Worm (Caenorhabditis elegans) whole organism, early embryonic: ENCODE data around the gene ceh-90.
A peak's percentile ranks its signal among the peaks of the same experiment; 100 is the strongest.

ENCODE experiments used
- B0310.2 ChIP-seq: sonication (generic microtip); optimal IDR thresholded peaks from 2 replicates; lab custom pipeline; 2016; ENCODE audit warnings: mild to moderate bottlenecking, missing genetic modification characterization, missing compliant biosample characterization
- F13C5.2 ChIP-seq: sonication (generic microtip); optimal IDR thresholded peaks from 2 replicates; lab custom pipeline; 2017; ENCODE audit warnings: mild to moderate bottlenecking, missing genetic modification characterization, inconsistent platforms, missing compliant biosample characterization
- aly-1 ChIP-seq: sonication (generic microtip); optimal IDR thresholded peaks from 2 replicates; lab custom pipeline; 2016; ENCODE audit warnings: missing genetic modification characterization, missing compliant biosample characterization
- ama-1 ChIP-seq: fragments of 150-350 bp; optimal IDR thresholded peaks from 2 replicates; lab custom pipeline; 2014
- ceh-13 ChIP-seq: fragments of 200-800 bp; sonication (Bioruptor generic); optimal IDR thresholded peaks from 2 replicates; lab custom pipeline; 2018; ENCODE audit warnings: mild to moderate bottlenecking, missing genetic modification characterization, missing compliant biosample characterization
- ceh-36 ChIP-seq: sonication (generic microtip); optimal IDR thresholded peaks from 2 replicates; lab custom pipeline; 2016; ENCODE audit warnings: missing genetic modification characterization, inconsistent platforms, missing compliant biosample characterization
- ets-7 ChIP-seq: sonication (generic microtip); optimal IDR thresholded peaks from 2 replicates; lab custom pipeline; 2016; ENCODE audit warnings: missing genotype, missing genetic modification characterization, missing compliant biosample characterization
- flt-1 ChIP-seq: fragments of 200-800 bp; sonication (Bioruptor generic); IDR thresholded peaks from 2 replicates; pipeline ENCODE4 v1.3.6; 2022; ENCODE audit warnings: missing genetic modification characterization, missing compliant biosample characterization
- hmbx-1 ChIP-seq: sonication (generic microtip); optimal IDR thresholded peaks from 2 replicates; lab custom pipeline; 2016; ENCODE audit warnings: mild to moderate bottlenecking, missing genetic modification characterization, missing compliant biosample characterization
- hmg-4 ChIP-seq: fragments of 200-800 bp; sonication (Bioruptor generic); optimal IDR thresholded peaks from 2 replicates; lab custom pipeline; 2018; ENCODE audit warnings: mild to moderate bottlenecking, missing genetic modification characterization, missing compliant biosample characterization
- hnd-1 ChIP-seq: sonication (generic microtip); optimal IDR thresholded peaks from 2 replicates; lab custom pipeline; 2016; ENCODE audit warnings: missing genetic modification characterization, missing compliant biosample characterization
- pes-1 ChIP-seq: fragments of 200-800 bp; sonication (Bioruptor generic); IDR thresholded peaks from 2 replicates; pipeline ENCODE4 v1.3.6; 2022; ENCODE audit warnings: missing genetic modification reagents, missing genetic modification characterization, missing compliant biosample characterization
- scrt-1 ChIP-seq: fragments of 200-800 bp; sonication (Bioruptor generic); IDR thresholded peaks from 2 replicates; pipeline ENCODE4 v1.3.6; 2022; ENCODE audit warnings: missing genetic modification characterization, missing compliant biosample characterization
- sea-1 ChIP-seq: fragments of 200-800 bp; sonication (Bioruptor generic); conservative IDR thresholded peaks from 2 replicates; pipeline ENCODE4 v1.3.6; 2022; ENCODE audit warnings: missing genetic modification characterization, missing compliant biosample characterization
- tbx-11 ChIP-seq: fragments of 200-800 bp; sonication (Bioruptor generic); IDR thresholded peaks from 2 replicates; pipeline ENCODE4 v1.3.6; 2022; ENCODE audit warnings: missing genetic modification characterization, missing compliant biosample characterization
- tbx-37 ChIP-seq: fragments of 200-800 bp; sonication (Bioruptor generic); conservative IDR thresholded peaks from 2 replicates; pipeline ENCODE4 v1.3.6; 2022; ENCODE audit warnings: missing genetic modification reagents, missing genetic modification characterization, missing compliant biosample characterization
- tra-4 ChIP-seq: sonication (generic microtip); optimal IDR thresholded peaks from 2 replicates; lab custom pipeline; 2017; ENCODE audit warnings: missing genetic modification characterization, missing compliant biosample characterization

The ceh-90 gene

DNA sequence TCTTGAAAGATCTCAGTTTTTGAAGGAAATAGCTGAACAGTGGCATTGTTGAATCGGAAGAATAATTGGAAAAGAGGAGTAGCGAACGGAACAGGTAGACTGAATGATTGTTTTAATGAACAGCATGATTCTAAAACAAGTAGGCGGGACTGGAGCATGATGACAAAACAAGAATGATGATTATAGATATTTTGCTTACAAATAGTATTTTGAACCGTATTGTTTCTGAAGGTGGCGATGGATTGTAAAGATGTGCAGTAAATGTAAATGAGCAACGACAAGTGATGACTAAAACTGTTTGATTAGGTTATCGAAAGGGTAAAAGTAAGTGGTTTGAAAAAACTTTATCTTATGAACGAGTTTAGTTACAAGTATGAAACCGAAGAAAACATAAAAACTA is 22.6 kb downstream of the ceh-90 start, which contains the start of gene F28H6.8:
Gene F28H6.8, minus strand, starts transcription at position 101 of the 400 bp plus-strand sequence.
- TF ChIP-seq flt-1 (GFP tag; lab: Robert Waterston, UW) (no peak), ets-7 (tag; lab: Kevin White, UChicago) (no peak), B0310.2 (tag; lab: Kevin White, UChicago) (no peak), tbx-37 (GFP tag; lab: Robert Waterston, UW) (no peak), hmg-4 (GFP tag; lab: Kevin White, UChicago) (no peak), tra-4 (tag; lab: Kevin White, UChicago) (no peak), scrt-1 (GFP tag; lab: Robert Waterston, UW) (no peak), hnd-1 (tag; lab: Kevin White, UChicago) (no peak), pes-1 (no peak), ceh-36 (no peak)

- TF ChIP-seq tbx-37 (GFP tag; lab: Robert Waterston, UW), result no peak
- no peak for TF ChIP-seq sea-1 (GFP tag; lab: Robert Waterston, UW)
- TF ChIP-seq ceh-36, result no peak
- TF ChIP-seq ets-7 (tag; lab: Kevin White, UChicago), result no peak
- TF ChIP-seq scrt-1 (GFP tag; lab: Robert Waterston, UW), result no peak
- no peak for TF ChIP-seq ama-1 (lab: Kevin White, UChicago)
- TF ChIP-seq hnd-1 (tag; lab: Kevin White, UChicago), result no peak
- no peak for TF ChIP-seq hmbx-1
- TF ChIP-seq tbx-11 (GFP tag; lab: Robert Waterston, UW), result no peak
- no peak for TF ChIP-seq tra-4 (tag; lab: Kevin White, UChicago)
- TF ChIP-seq flt-1 (GFP tag; lab: Robert Waterston, UW), result no peak
- no peak for TF ChIP-seq ceh-13 (GFP tag; lab: Kevin White, UChicago)
- TF ChIP-seq pes-1, result no peak
Observed at ce11 chrX:14132677-14133076, 24.1 kb downstream of the ceh-90 start.

- TF ChIP-seq ceh-13 (GFP tag; lab: Kevin White, UChicago) (no peak), scrt-1 (GFP tag; lab: Robert Waterston, UW) (no peak), aly-1 (tag; lab: Kevin White, UChicago) (no peak), hmbx-1 (no peak), flt-1 (GFP tag; lab: Robert Waterston, UW) (no peak)
Observed at ce11 chrX:14131476-14131875, 25.3 kb downstream of the ceh-90 start.

DNA sequence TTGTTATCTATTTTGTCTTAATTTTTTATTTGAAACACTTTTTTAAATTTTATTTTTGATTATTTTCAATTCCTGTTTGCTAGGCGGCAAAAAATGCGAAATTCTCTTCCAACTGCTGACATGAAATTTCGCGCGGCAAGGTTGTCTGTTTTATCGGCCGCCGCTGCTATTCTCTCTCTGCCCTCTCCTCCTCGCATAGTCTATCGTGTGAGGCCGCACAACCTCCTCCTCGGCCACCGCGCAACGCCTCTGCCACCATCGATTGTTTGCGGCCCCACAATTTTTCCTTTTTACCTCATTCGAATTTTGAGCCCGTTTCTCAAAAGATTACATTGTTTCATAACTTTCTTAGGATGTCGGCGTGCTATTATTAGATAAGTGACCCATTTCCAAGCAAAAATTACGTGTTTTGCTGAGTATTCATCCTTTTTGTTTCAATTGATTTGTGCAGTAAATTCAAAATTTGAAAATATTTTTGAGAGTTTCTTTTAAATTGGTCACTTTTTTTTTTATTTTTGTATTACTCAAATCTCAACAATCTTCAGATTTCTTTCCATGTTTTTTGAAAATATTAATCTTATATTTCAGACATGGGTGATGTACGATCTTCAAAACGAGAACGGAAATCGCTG is 29.4 kb downstream of the ceh-90 start, which contains the start of gene F28H6.4:
Gene F28H6.4, plus strand, starts transcription at position 582 of the 632 bp plus-strand sequence.
- TF ChIP-seq B0310.2 (tag; lab: Kevin White, UChicago) (no peak), ceh-13 (GFP tag; lab: Kevin White, UChicago) (no peak), hmg-4 (GFP tag; lab: Kevin White, UChicago) (peak; percentile 62), flt-1 (GFP tag; lab: Robert Waterston, UW) (no peak), aly-1 (tag; lab: Kevin White, UChicago) (no peak), F13C5.2 (tag; lab: Kevin White, UChicago) (peak; percentile 30)

DNA sequence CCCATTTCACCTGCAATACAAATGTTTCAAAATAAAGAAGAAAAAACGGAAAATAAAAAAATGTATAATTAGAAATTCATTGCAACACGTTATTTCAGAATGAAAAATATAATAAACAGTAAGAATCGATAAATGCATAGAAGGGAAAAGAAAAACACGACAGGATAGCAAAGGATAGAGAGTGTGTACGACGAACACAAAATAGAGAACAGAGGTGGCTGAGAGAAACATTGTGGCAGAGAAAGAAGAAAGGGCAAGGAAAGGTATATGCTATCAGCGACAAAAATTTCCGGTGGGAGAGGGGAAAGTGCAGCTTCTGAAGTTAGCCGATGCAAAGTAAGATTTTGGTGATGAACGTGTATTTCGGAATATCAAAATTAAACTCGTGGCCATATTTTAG is 30.9 kb downstream of the ceh-90 start, which contains the start of gene F28H6.6:
Gene F28H6.6, minus strand, starts transcription at position 10 of the 400 bp plus-strand sequence.
- no peak for TF ChIP-seq ceh-36
- TF ChIP-seq flt-1 (GFP tag; lab: Robert Waterston, UW), result no peak
- TF ChIP-seq B0310.2 (tag; lab: Kevin White, UChicago), result no peak
- no peak for TF ChIP-seq tbx-37 (GFP tag; lab: Robert Waterston, UW)
- TF ChIP-seq ets-7 (tag; lab: Kevin White, UChicago), result no peak
- TF ChIP-seq hmbx-1, result no peak
- TF ChIP-seq scrt-1 (GFP tag; lab: Robert Waterston, UW), result no peak
- TF ChIP-seq sea-1 (GFP tag; lab: Robert Waterston, UW), result no peak
- TF ChIP-seq ama-1 (lab: Kevin White, UChicago), result no peak
- TF ChIP-seq hnd-1 (tag; lab: Kevin White, UChicago), result no peak
- TF ChIP-seq pes-1, result no peak
- no peak for TF ChIP-seq hmg-4 (GFP tag; lab: Kevin White, UChicago)
- no peak for TF ChIP-seq aly-1 (tag; lab: Kevin White, UChicago)
- TF ChIP-seq F13C5.2 (tag; lab: Kevin White, UChicago), result no peak
- TF ChIP-seq ceh-13 (GFP tag; lab: Kevin White, UChicago), result no peak
- no peak for TF ChIP-seq tra-4 (tag; lab: Kevin White, UChicago)
- TF ChIP-seq tbx-11 (GFP tag; lab: Robert Waterston, UW), result no peak

DNA sequence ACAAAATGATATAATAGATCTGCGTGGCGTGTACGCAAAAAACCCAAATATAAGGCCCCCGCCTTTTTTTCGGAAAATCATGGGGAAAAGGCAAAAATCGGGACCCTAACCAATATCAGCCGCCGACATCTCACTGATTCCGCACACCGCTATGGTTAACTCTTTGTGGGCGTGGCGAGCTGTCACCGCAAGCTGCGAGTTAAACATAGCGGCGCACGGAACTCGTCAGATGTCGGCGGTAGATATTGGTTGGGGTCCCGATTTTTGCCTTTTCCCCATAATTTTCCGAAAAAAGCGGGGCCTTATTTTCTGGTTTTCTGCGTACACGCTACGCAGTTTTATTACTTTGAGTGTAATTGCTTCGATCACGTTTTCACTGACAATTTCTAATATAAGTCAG is 38.1 kb downstream of the ceh-90 start:
- TF ChIP-seq ceh-36 (no peak), ceh-13 (GFP tag; lab: Kevin White, UChicago) (no peak), hnd-1 (tag; lab: Kevin White, UChicago) (no peak), pes-1 (no peak), tbx-37 (GFP tag; lab: Robert Waterston, UW) (no peak), tra-4 (tag; lab: Kevin White, UChicago) (no peak), tbx-11 (GFP tag; lab: Robert Waterston, UW) (no peak), ama-1 (lab: Kevin White, UChicago) (no peak), aly-1 (tag; lab: Kevin White, UChicago) (no peak), F13C5.2 (tag; lab: Kevin White, UChicago) (no peak), hmg-4 (GFP tag; lab: Kevin White, UChicago) (no peak)

DNA sequence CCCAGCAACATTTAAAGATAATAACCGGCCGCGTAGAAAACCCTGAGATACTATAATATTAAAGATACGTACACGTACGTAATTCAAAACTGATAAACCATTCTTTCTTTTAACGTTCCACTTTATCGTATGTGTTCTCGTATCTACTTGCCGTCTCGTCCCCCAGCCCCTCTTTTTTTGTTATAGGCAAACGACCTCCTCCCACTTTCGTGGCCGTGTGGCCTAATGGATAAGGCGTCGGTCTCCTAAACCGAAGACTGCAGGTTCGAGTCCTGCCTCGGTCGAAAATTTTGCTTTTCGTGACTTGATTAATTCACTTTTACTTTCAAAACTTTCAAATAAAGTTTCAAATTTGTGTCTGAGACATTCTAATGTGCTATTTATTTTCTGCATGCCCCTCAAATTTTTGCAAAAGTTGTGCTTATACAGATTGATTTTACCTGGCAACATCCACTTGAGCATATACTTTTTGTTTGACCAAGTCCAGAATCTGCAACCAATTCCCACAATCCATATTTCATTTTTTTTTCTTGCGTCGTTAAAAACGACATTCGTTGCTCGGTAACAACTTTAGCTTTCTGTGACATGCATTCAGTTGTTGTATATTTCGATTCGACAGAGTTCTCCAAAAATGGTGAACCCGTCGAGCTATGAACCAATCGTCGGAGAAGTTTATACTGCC is 41.2 kb downstream of the ceh-90 start, which contains the start of gene F28H6.7:
Gene F28H6.7, plus strand, starts transcription at position 632 of the 682 bp plus-strand sequence.
- TF ChIP-seq aly-1 (tag; lab: Kevin White, UChicago), result peak; percentile 93
- peak; percentile 93 for TF ChIP-seq B0310.2 (tag; lab: Kevin White, UChicago)
- TF ChIP-seq hnd-1 (tag; lab: Kevin White, UChicago), result peak; percentile 90
- peak; percentile 98 for TF ChIP-seq tbx-37 (GFP tag; lab: Robert Waterston, UW)
- peak; percentile 90 for TF ChIP-seq ets-7 (tag; lab: Kevin White, UChicago)
- TF ChIP-seq hmbx-1, result peak; percentile 85
- TF ChIP-seq scrt-1 (GFP tag; lab: Robert Waterston, UW), result peak; percentile 97
- peak; percentile 95 for TF ChIP-seq ceh-13 (GFP tag; lab: Kevin White, UChicago)
- TF ChIP-seq ama-1 (lab: Kevin White, UChicago), result no peak
- TF ChIP-seq sea-1 (GFP tag; lab: Robert Waterston, UW), result peak; percentile 95
- TF ChIP-seq tra-4 (tag; lab: Kevin White, UChicago), result peak; percentile 87
- peak; percentile 95 for TF ChIP-seq ceh-36
- peak; percentile 96 for TF ChIP-seq tbx-11 (GFP tag; lab: Robert Waterston, UW)
- peak; percentile 98 for TF ChIP-seq pes-1
- TF ChIP-seq flt-1 (GFP tag; lab: Robert Waterston, UW), result peak; percentile 97
- TF ChIP-seq hmg-4 (GFP tag; lab: Kevin White, UChicago), result peak; percentile 96
- peak; percentile 95 for TF ChIP-seq F13C5.2 (tag; lab: Kevin White, UChicago)
